Worm (Caenorhabditis elegans) whole organism, early embryonic: ENCODE measurements around the gene K01A6.6.

Source experiments
- B0310.2 ChIP-seq: sonication (generic microtip); optimal IDR thresholded peaks from 2 replicates; lab custom pipeline; 2016; ENCODE audit warnings: mild to moderate bottlenecking, missing genetic modification characterization, missing compliant biosample characterization
- F13C5.2 ChIP-seq: sonication (generic microtip); optimal IDR thresholded peaks from 2 replicates; lab custom pipeline; 2017; ENCODE audit warnings: mild to moderate bottlenecking, missing genetic modification characterization, inconsistent platforms, missing compliant biosample characterization
- aly-1 ChIP-seq: sonication (generic microtip); optimal IDR thresholded peaks from 2 replicates; lab custom pipeline; 2016; ENCODE audit warnings: missing genetic modification characterization, missing compliant biosample characterization
- ama-1 ChIP-seq: fragments of 150-350 bp; optimal IDR thresholded peaks from 2 replicates; lab custom pipeline; 2014
- ceh-13 ChIP-seq: fragments of 200-800 bp; sonication (Bioruptor generic); optimal IDR thresholded peaks from 2 replicates; lab custom pipeline; 2018; ENCODE audit warnings: mild to moderate bottlenecking, missing genetic modification characterization, missing compliant biosample characterization
- ceh-36 ChIP-seq: sonication (generic microtip); optimal IDR thresholded peaks from 2 replicates; lab custom pipeline; 2016; ENCODE audit warnings: missing genetic modification characterization, inconsistent platforms, missing compliant biosample characterization
- ets-7 ChIP-seq: sonication (generic microtip); optimal IDR thresholded peaks from 2 replicates; lab custom pipeline; 2016; ENCODE audit warnings: missing genotype, missing genetic modification characterization, missing compliant biosample characterization
- flt-1 ChIP-seq: fragments of 200-800 bp; sonication (Bioruptor generic); IDR thresholded peaks from 2 replicates; pipeline ENCODE4 v1.3.6; 2022; ENCODE audit warnings: missing genetic modification characterization, missing compliant biosample characterization
- hmbx-1 ChIP-seq: sonication (generic microtip); optimal IDR thresholded peaks from 2 replicates; lab custom pipeline; 2016; ENCODE audit warnings: mild to moderate bottlenecking, missing genetic modification characterization, missing compliant biosample characterization
- hmg-4 ChIP-seq: fragments of 200-800 bp; sonication (Bioruptor generic); optimal IDR thresholded peaks from 2 replicates; lab custom pipeline; 2018; ENCODE audit warnings: mild to moderate bottlenecking, missing genetic modification characterization, missing compliant biosample characterization
- hnd-1 ChIP-seq: sonication (generic microtip); optimal IDR thresholded peaks from 2 replicates; lab custom pipeline; 2016; ENCODE audit warnings: missing genetic modification characterization, missing compliant biosample characterization
- pes-1 ChIP-seq: fragments of 200-800 bp; sonication (Bioruptor generic); IDR thresholded peaks from 2 replicates; pipeline ENCODE4 v1.3.6; 2022; ENCODE audit warnings: missing genetic modification reagents, missing genetic modification characterization, missing compliant biosample characterization
- scrt-1 ChIP-seq: fragments of 200-800 bp; sonication (Bioruptor generic); IDR thresholded peaks from 2 replicates; pipeline ENCODE4 v1.3.6; 2022; ENCODE audit warnings: missing genetic modification characterization, missing compliant biosample characterization
- sea-1 ChIP-seq: fragments of 200-800 bp; sonication (Bioruptor generic); conservative IDR thresholded peaks from 2 replicates; pipeline ENCODE4 v1.3.6; 2022; ENCODE audit warnings: missing genetic modification characterization, missing compliant biosample characterization
- tbx-11 ChIP-seq: fragments of 200-800 bp; sonication (Bioruptor generic); IDR thresholded peaks from 2 replicates; pipeline ENCODE4 v1.3.6; 2022; ENCODE audit warnings: missing genetic modification characterization, missing compliant biosample characterization
- tbx-37 ChIP-seq: fragments of 200-800 bp; sonication (Bioruptor generic); conservative IDR thresholded peaks from 2 replicates; pipeline ENCODE4 v1.3.6; 2022; ENCODE audit warnings: missing genetic modification reagents, missing genetic modification characterization, missing compliant biosample characterization
- tra-4 ChIP-seq: sonication (generic microtip); optimal IDR thresholded peaks from 2 replicates; lab custom pipeline; 2017; ENCODE audit warnings: missing genetic modification characterization, missing compliant biosample characterization

The K01A6.6 gene

ce11 chrIV:11769769-11770168, 34.6 kb downstream of the K01A6.6 start:
- TF ChIP-seq tbx-11 (GFP tag; lab: Robert Waterston, UW), result no peak
- TF ChIP-seq flt-1 (GFP tag; lab: Robert Waterston, UW), result no peak
- no peak for TF ChIP-seq B0310.2
- no peak for TF ChIP-seq hnd-1 (tag; lab: Kevin White, UChicago)
- TF ChIP-seq scrt-1 (GFP tag; lab: Robert Waterston, UW), result no peak
- TF ChIP-seq ama-1 (lab: Kevin White, UChicago), result no peak
- TF ChIP-seq aly-1 (tag; lab: Kevin White, UChicago), result no peak
- no peak for TF ChIP-seq hmbx-1 (tag; lab: Kevin White, UChicago)
- no peak for TF ChIP-seq tbx-37
- no peak for TF ChIP-seq tra-4 (tag; lab: Kevin White, UChicago)
- no peak for TF ChIP-seq F13C5.2 (tag; lab: Kevin White, UChicago)
- no peak for TF ChIP-seq pes-1 (GFP tag; lab: Robert Waterston, UW)
- no peak for TF ChIP-seq hmg-4 (GFP tag; lab: Kevin White, UChicago)
- TF ChIP-seq ceh-36, result no peak
- no peak for TF ChIP-seq ceh-13
- TF ChIP-seq ets-7 (tag; lab: Kevin White, UChicago), result no peak

- TF ChIP-seq ceh-36 (no peak), scrt-1 (GFP tag; lab: Robert Waterston, UW) (no peak), F13C5.2 (tag; lab: Kevin White, UChicago) (no peak), hnd-1 (tag; lab: Kevin White, UChicago) (no peak), sea-1 (no peak), hmbx-1 (tag; lab: Kevin White, UChicago) (no peak), hmg-4 (GFP tag; lab: Kevin White, UChicago) (no peak), ama-1 (lab: Kevin White, UChicago) (no peak), flt-1 (GFP tag; lab: Robert Waterston, UW) (no peak), tra-4 (tag; lab: Kevin White, UChicago) (no peak), aly-1 (tag; lab: Kevin White, UChicago) (no peak), ets-7 (tag; lab: Kevin White, UChicago) (no peak), tbx-37 (no peak), tbx-11 (GFP tag; lab: Robert Waterston, UW) (no peak), B0310.2 (no peak), ceh-13 (no peak)
Observed at ce11 chrIV:11771064-11771463, 35.9 kb downstream of the K01A6.6 start.

ce11 chrIV:11772119-11772518, 37.0 kb downstream of the K01A6.6 start:
- TF ChIP-seq tbx-11 (GFP tag; lab: Robert Waterston, UW) (no peak), hnd-1 (tag; lab: Kevin White, UChicago) (no peak), flt-1 (GFP tag; lab: Robert Waterston, UW) (no peak), ceh-13 (no peak), ets-7 (tag; lab: Kevin White, UChicago) (no peak), ceh-36 (no peak), pes-1 (GFP tag; lab: Robert Waterston, UW) (no peak), tbx-37 (no peak), ama-1 (lab: Kevin White, UChicago) (no peak), aly-1 (tag; lab: Kevin White, UChicago) (no peak), hmg-4 (GFP tag; lab: Kevin White, UChicago) (no peak), B0310.2 (no peak), sea-1 (no peak), hmbx-1 (tag; lab: Kevin White, UChicago) (no peak), F13C5.2 (tag; lab: Kevin White, UChicago) (no peak), tra-4 (tag; lab: Kevin White, UChicago) (no peak)

- TF ChIP-seq scrt-1 (GFP tag; lab: Robert Waterston, UW) (no peak), hmg-4 (GFP tag; lab: Kevin White, UChicago) (no peak), pes-1 (GFP tag; lab: Robert Waterston, UW) (no peak), aly-1 (tag; lab: Kevin White, UChicago) (no peak), ceh-36 (no peak), B0310.2 (no peak), hmbx-1 (tag; lab: Kevin White, UChicago) (no peak), tra-4 (tag; lab: Kevin White, UChicago) (no peak), ceh-13 (no peak), F13C5.2 (tag; lab: Kevin White, UChicago) (no peak), ets-7 (tag; lab: Kevin White, UChicago) (no peak), tbx-37 (no peak)
Observed at ce11 chrIV:11773692-11774225, 38.6 kb downstream of the K01A6.6 start, which contains the start of gene lips-5. lips-5 (minus strand) TSS chrIV:11773742.

- no peak for TF ChIP-seq aly-1 (tag; lab: Kevin White, UChicago)
- TF ChIP-seq hnd-1 (tag; lab: Kevin White, UChicago), result no peak
- TF ChIP-seq ets-7 (tag; lab: Kevin White, UChicago), result no peak
- TF ChIP-seq B0310.2, result no peak
Observed at ce11 chrIV:11776968-11777467, 41.9 kb downstream of the K01A6.6 start.

ce11 chrIV:11779028-11779427, 43.9 kb downstream of the K01A6.6 start, which contains the start of gene lpr-2:
lpr-2 (plus strand) TSS chrIV:11779216.
- TF ChIP-seq flt-1 (GFP tag; lab: Robert Waterston, UW), result no peak
- no peak for TF ChIP-seq scrt-1 (GFP tag; lab: Robert Waterston, UW)
- TF ChIP-seq hnd-1 (tag; lab: Kevin White, UChicago), result no peak
- no peak for TF ChIP-seq F13C5.2 (tag; lab: Kevin White, UChicago)
- TF ChIP-seq ceh-13, result no peak
- TF ChIP-seq ceh-36, result no peak
- no peak for TF ChIP-seq hmbx-1 (tag; lab: Kevin White, UChicago)
- no peak for TF ChIP-seq tbx-37
- no peak for TF ChIP-seq pes-1 (GFP tag; lab: Robert Waterston, UW)
- TF ChIP-seq sea-1, result no peak
- no peak for TF ChIP-seq ets-7 (tag; lab: Kevin White, UChicago)
- TF ChIP-seq hmg-4 (GFP tag; lab: Kevin White, UChicago), result no peak
- no peak for TF ChIP-seq B0310.2
- no peak for TF ChIP-seq tbx-11 (GFP tag; lab: Robert Waterston, UW)

ce11 chrIV:11782846-11783245, 47.7 kb downstream of the K01A6.6 start:
- TF ChIP-seq ceh-36 (no peak), B0310.2 (no peak), ama-1 (lab: Kevin White, UChicago) (no peak), ceh-13 (no peak), tbx-11 (GFP tag; lab: Robert Waterston, UW) (no peak), pes-1 (GFP tag; lab: Robert Waterston, UW) (no peak), hmg-4 (GFP tag; lab: Kevin White, UChicago) (no peak), scrt-1 (GFP tag; lab: Robert Waterston, UW) (no peak), sea-1 (no peak), hnd-1 (tag; lab: Kevin White, UChicago) (no peak), flt-1 (GFP tag; lab: Robert Waterston, UW) (no peak), ets-7 (tag; lab: Kevin White, UChicago) (no peak), aly-1 (tag; lab: Kevin White, UChicago) (no peak), tra-4 (tag; lab: Kevin White, UChicago) (no peak)
